Worm (Caenorhabditis elegans) whole organism, L4 larva: ENCODE data around the gene F32D8.8.

Experiments used
- F10B5.3 ChIP-seq: sonication (generic microtip); optimal IDR thresholded peaks from 2 replicates; lab custom pipeline; 2016; ENCODE audit warnings: mild to moderate bottlenecking, missing genetic modification characterization, missing compliant biosample characterization
- R02D3.7 ChIP-seq: fragments of 150-350 bp; sonication (generic microtip); optimal IDR thresholded peaks from 3 replicates; lab custom pipeline; 2014; ENCODE audit warnings: missing biosample characterization, missing genetic modification characterization
- Y5F2A.4 ChIP-seq: fragments of 200-800 bp; sonication (Bioruptor generic); optimal IDR thresholded peaks from 2 replicates; lab custom pipeline; 2018; ENCODE audit warnings: mild to moderate bottlenecking, missing genetic modification characterization, missing compliant biosample characterization
- Y75B8A.6 ChIP-seq: fragments of 200-800 bp; sonication (Bioruptor generic); IDR thresholded peaks from 2 replicates; pipeline ENCODE4 v1.3.6; 2022; ENCODE audit warnings: missing genetic modification reagents, missing genetic modification characterization, missing compliant biosample characterization
- aha-1 ChIP-seq: fragments of 150-350 bp; peaks from one replicate; lab custom pipeline; 2014; ENCODE audit warnings: missing biosample characterization, missing genetic modification characterization
- ama-1 ChIP-seq: fragments of 150-350 bp; optimal IDR thresholded peaks from 2 replicates; lab custom pipeline; 2014; ENCODE audit warnings: inconsistent platforms, mixed read lengths
- attf-4 ChIP-seq: sonication (generic microtip); optimal IDR thresholded peaks from 3 replicates; lab custom pipeline; 2017; ENCODE audit warnings: missing biosample characterization, missing genetic modification characterization
- ceh-44 ChIP-seq: fragments of 200-800 bp; sonication (Bioruptor generic); IDR thresholded peaks from 2 replicates; pipeline ENCODE4 v1.3.6; 2022; ENCODE audit warnings: missing genetic modification reagents, missing genetic modification characterization, missing compliant biosample characterization
- ces-1 ChIP-seq: fragments of 150-350 bp; sonication (generic microtip); optimal IDR thresholded peaks from 4 replicates; lab custom pipeline; 2014; ENCODE audit warnings: missing biosample characterization, missing genetic modification reagents, missing genetic modification characterization
- cey-2 ChIP-seq: sonication (generic microtip); optimal IDR thresholded peaks from 3 replicates; lab custom pipeline; 2017; ENCODE audit warnings: missing genetic modification characterization, mild to moderate bottlenecking, missing compliant biosample characterization, antibody characterized with exemption, borderline replicate concordance; ENCODE audit not compliant: insufficient read depth
- dmd-9 ChIP-seq: fragments of 200-800 bp; sonication (Bioruptor generic); IDR thresholded peaks from 2 replicates; pipeline ENCODE4 v1.3.6; 2022; ENCODE audit warnings: missing genetic modification reagents, missing genetic modification characterization, missing compliant biosample characterization
- duxl-1 ChIP-seq: sonication (generic microtip); optimal IDR thresholded peaks from 2 replicates; lab custom pipeline; 2016; ENCODE audit warnings: mild to moderate bottlenecking, missing genetic modification characterization, moderate library complexity, missing compliant biosample characterization; ENCODE audit not compliant: poor library complexity
- dve-1 ChIP-seq: sonication (generic microtip); optimal IDR thresholded peaks from 2 replicates; lab custom pipeline; 2017; ENCODE audit warnings: antibody characterized with exemption, mild to moderate bottlenecking, missing genetic modification characterization, missing compliant biosample characterization; ENCODE audit not compliant: insufficient read depth
- egl-27 ChIP-seq: sonication (generic microtip); optimal IDR thresholded peaks from 3 replicates; lab custom pipeline; 2017; ENCODE audit warnings: missing biosample characterization, missing genetic modification reagents, missing genetic modification characterization
- hlh-30 ChIP-seq: sonication (generic microtip); optimal IDR thresholded peaks from 2 replicates; lab custom pipeline; 2017; ENCODE audit warnings: antibody characterized with exemption, mild to moderate bottlenecking, missing genetic modification characterization, missing compliant biosample characterization; ENCODE audit not compliant: insufficient read depth
- hmg-1.1 ChIP-seq: fragments of 200-800 bp; sonication (Bioruptor generic); IDR thresholded peaks from 2 replicates; pipeline ENCODE4 v1.3.6; 2022; ENCODE audit warnings: missing genetic modification reagents, missing genetic modification characterization, missing compliant biosample characterization
- lim-7 ChIP-seq: fragments of 200-800 bp; sonication (Bioruptor generic); IDR thresholded peaks from 2 replicates; pipeline ENCODE4 v1.3.6; 2022; ENCODE audit warnings: missing genetic modification characterization, missing compliant biosample characterization
- lin-1 ChIP-seq: fragments of 200-800 bp; sonication (Bioruptor generic); IDR thresholded peaks from 2 replicates; pipeline ENCODE4 v1.3.6; 2022; ENCODE audit warnings: missing genetic modification reagents, missing genetic modification characterization, missing compliant biosample characterization
- lin-13 ChIP-seq: fragments of 150-350 bp; optimal IDR thresholded peaks from 2 replicates; lab custom pipeline; 2014; ENCODE audit warnings: missing biosample characterization, missing genetic modification reagents, missing genetic modification characterization
- madf-9 ChIP-seq: fragments of 200-800 bp; sonication (Bioruptor generic); conservative IDR thresholded peaks from 2 replicates; pipeline ENCODE4 v1.3.6; 2022; ENCODE audit warnings: missing genetic modification reagents, missing genetic modification characterization, missing compliant biosample characterization
- mdl-1 ChIP-seq, 2 experiments: fragments of 150-350 bp in 1 of 2; sonication (generic microtip) in 1 of 2; optimal IDR thresholded peaks; 2 replicates each; lab custom pipeline; 2014 to 2017; ENCODE audit warnings: missing biosample characterization in 2 of 2, missing genetic modification characterization in 2 of 2
- mep-1 ChIP-seq: fragments of 150-350 bp; sonication (generic microtip); optimal IDR thresholded peaks from 3 replicates; lab custom pipeline; 2014; ENCODE audit warnings: missing biosample characterization, missing genetic modification characterization
- mxl-3 ChIP-seq: fragments of 200-800 bp; sonication (Bioruptor generic); optimal IDR thresholded peaks from 2 replicates; lab custom pipeline; 2018; ENCODE audit warnings: mild to moderate bottlenecking, missing genetic modification characterization, missing compliant biosample characterization
- nhr-10 ChIP-seq: fragments of 150-350 bp; optimal IDR thresholded peaks from 2 replicates; lab custom pipeline; 2014; ENCODE audit warnings: missing biosample characterization, missing genetic modification characterization
- nhr-11 ChIP-seq: fragments of 150-350 bp; optimal IDR thresholded peaks from 2 replicates; lab custom pipeline; 2014; ENCODE audit warnings: missing biosample characterization, missing genetic modification characterization
- nhr-111 ChIP-seq: fragments of 200-800 bp; sonication (Bioruptor generic); optimal IDR thresholded peaks from 2 replicates; lab custom pipeline; 2018; ENCODE audit warnings: mild to moderate bottlenecking, missing genetic modification characterization, missing compliant biosample characterization
- nhr-25 ChIP-seq: sonication (generic microtip); optimal IDR thresholded peaks from 2 replicates; lab custom pipeline; 2017; ENCODE audit warnings: missing genetic modification characterization, mild to moderate bottlenecking, missing compliant biosample characterization, antibody characterized with exemption, moderate library complexity, borderline replicate concordance; ENCODE audit not compliant: insufficient read depth
- nhr-41 ChIP-seq: fragments of 200-800 bp; sonication (Bioruptor generic); IDR thresholded peaks from 2 replicates; pipeline ENCODE4 v1.3.6; 2022; ENCODE audit warnings: missing genetic modification reagents, missing genetic modification characterization, missing compliant biosample characterization
- nhr-48 ChIP-seq: sonication (generic microtip); optimal IDR thresholded peaks from 2 replicates; lab custom pipeline; 2016; ENCODE audit warnings: mild to moderate bottlenecking, missing genetic modification characterization, missing compliant biosample characterization
- rbr-2 ChIP-seq: sonication (generic microtip); optimal IDR thresholded peaks from 2 replicates; lab custom pipeline; 2016; ENCODE audit warnings: missing genotype, missing genetic modification characterization, missing compliant biosample characterization
- snpc-1.2 ChIP-seq: fragments of 200-800 bp; sonication (Bioruptor generic); IDR thresholded peaks from 2 replicates; pipeline ENCODE4 v1.3.6; 2022; ENCODE audit warnings: missing genetic modification reagents, missing genetic modification characterization, missing compliant biosample characterization
- snpc-4 ChIP-seq: fragments of 150-350 bp; optimal IDR thresholded peaks from 2 replicates; lab custom pipeline; 2014; ENCODE audit warnings: missing biosample characterization, missing genetic modification characterization
- tra-1 ChIP-seq: fragments of 200-800 bp; sonication (Bioruptor generic); IDR thresholded peaks from 2 replicates; pipeline ENCODE4 v1.3.6; 2022; ENCODE audit warnings: missing genetic modification reagents, missing genetic modification characterization, missing compliant biosample characterization
- vab-7 ChIP-seq: fragments of 200-800 bp; sonication (Bioruptor generic); IDR thresholded peaks from 2 replicates; pipeline ENCODE4 v1.3.6; 2022; ENCODE audit warnings: missing genetic modification reagents, missing genetic modification characterization, missing compliant biosample characterization
- zag-1 ChIP-seq: fragments of 150-350 bp; optimal IDR thresholded peaks from 2 replicates; lab custom pipeline; 2014; ENCODE audit warnings: missing biosample characterization, missing genetic modification characterization
- zfp-3 ChIP-seq: fragments of 200-800 bp; sonication (Bioruptor generic); conservative IDR thresholded peaks from 2 replicates; pipeline ENCODE4 v1.3.6; 2022; ENCODE audit warnings: missing genetic modification reagents, missing genetic modification characterization, missing compliant biosample characterization
- zip-11 ChIP-seq: fragments of 200-800 bp; sonication (Bioruptor generic); IDR thresholded peaks from 2 replicates; pipeline ENCODE4 v1.3.6; 2022; ENCODE audit warnings: missing genetic modification characterization, missing compliant biosample characterization
- zip-2 ChIP-seq: fragments of 150-350 bp; optimal IDR thresholded peaks from 2 replicates; lab custom pipeline; 2014; ENCODE audit warnings: missing biosample characterization, missing genetic modification characterization

F32D8.8 gene

DNA sequence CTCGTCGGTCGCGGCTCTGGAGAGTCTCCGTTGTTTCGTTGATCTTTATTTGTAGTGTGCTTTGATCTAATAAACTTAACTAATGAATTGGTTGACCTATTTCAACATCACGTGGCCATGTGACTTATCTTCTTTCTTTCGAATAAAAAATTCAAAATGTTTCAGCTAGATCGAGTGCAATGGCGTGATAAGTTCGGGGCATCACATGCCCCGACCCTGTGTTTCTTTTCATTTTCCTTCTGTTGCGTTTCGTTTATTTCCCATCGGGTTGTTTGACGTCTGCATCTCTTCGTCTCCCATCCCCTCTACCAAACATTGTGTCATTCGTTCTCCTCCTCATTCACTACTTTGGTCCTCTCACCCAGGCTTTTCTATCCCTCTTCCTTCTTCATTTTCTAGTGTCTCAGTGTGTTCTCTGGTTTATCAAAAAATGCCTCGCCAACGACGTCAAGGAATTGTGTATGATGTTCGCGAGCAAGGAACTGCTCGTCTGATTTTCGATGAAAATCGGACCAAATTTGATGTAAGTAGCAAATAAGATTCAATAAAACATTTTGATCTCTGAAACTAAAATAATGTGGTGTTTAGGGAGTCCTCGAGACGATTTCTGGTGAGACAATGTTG, 49.2 kb upstream of the F32D8.8 start, which contains the start of gene F17C11.4 (continued):
- TF ChIP-seq mdl-1 (tag; optimal IDR thresholded peaks at IDR 0.05; lab: Kevin White, UChicago) (peak in 1 of 2 experiments; percentile 87), madf-9 (GFP tag; lab: Robert Waterston, UW) (no peak), zag-1 (tag; lab: Kevin White, UChicago) (no peak), nhr-11 (tag; lab: Kevin White, UChicago) (peak; percentile 87), duxl-1 (tag; lab: Kevin White, UChicago) (no peak), hlh-30 (tag; lab: Kevin White, UChicago) (peak; percentile 96), mxl-3 (GFP tag; lab: Kevin White, UChicago) (peak; percentile 59), mep-1 (tag; lab: Kevin White, UChicago) (peak; percentile 72), tra-1 (GFP tag; lab: Robert Waterston, UW) (peak; percentile 65; the same call in 1 of the 2 replicates), rbr-2 (tag; lab: Kevin White, UChicago) (peak; percentile 40), zip-2 (tag; lab: Kevin White, UChicago) (no peak), ceh-44 (GFP tag; lab: Robert Waterston, UW) (no peak), lim-7 (GFP tag; lab: Robert Waterston, UW) (no peak), hmg-1.1 (GFP tag; lab: Robert Waterston, UW) (no peak; the same call in none of the 2 replicates), Y5F2A.4 (no peak), egl-27 (tag; lab: Kevin White, UChicago) (no peak), aha-1 (tag; lab: Kevin White, UChicago) (peak; percentile 99), lin-1 (GFP tag; lab: Robert Waterston, UW) (peak; percentile 44; the same call in 1 of the 2 replicates), attf-4 (tag; lab: Kevin White, UChicago) (no peak), lin-13 (GFP tag; lab: Kevin White, UChicago) (no peak), nhr-25 (tag; lab: Kevin White, UChicago) (peak; percentile 89), dve-1 (peak; percentile 74), zfp-3 (peak; percentile 57; the same call in 1 of the 2 replicates)

ce11 chrV:10949511-10949910, 46.9 kb upstream of the F32D8.8 start, which contains the start of gene col-153:
col-153 (plus strand) TSS chrV:10949811.
- TF ChIP-seq cey-2 (tag; lab: Kevin White, UChicago) (no peak), snpc-1.2 (GFP tag; lab: Robert Waterston, UW) (no peak), nhr-48 (no peak), nhr-111 (GFP tag; lab: Kevin White, UChicago) (no peak), R02D3.7 (tag; lab: Kevin White, UChicago) (no peak), lin-1 (GFP tag; lab: Robert Waterston, UW) (no peak), dmd-9 (GFP tag; lab: Robert Waterston, UW) (no peak), F10B5.3 (tag; lab: Kevin White, UChicago) (no peak), snpc-4 (tag; lab: Kevin White, UChicago) (no peak), ama-1 (lab: Kevin White, UChicago) (no peak), zip-11 (GFP tag; lab: Robert Waterston, UW) (no peak)

DNA sequence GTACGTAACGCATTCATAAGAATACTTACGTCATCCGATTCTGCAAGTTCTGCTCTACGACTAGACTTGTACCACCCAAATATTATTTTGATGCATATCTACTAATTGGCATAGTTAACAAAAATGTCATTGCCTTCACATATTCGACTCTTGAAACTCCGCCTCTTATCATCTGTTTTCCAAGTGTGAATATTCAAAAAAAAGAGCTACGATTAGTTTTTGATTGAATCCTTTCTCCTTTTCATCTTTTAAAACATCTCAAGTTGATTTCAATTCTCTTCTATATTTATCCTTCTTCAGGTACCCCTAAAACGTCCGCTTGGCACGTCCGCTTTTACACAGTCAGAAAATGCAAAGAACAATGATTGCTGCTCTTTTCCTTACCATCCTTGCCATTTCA, 45.3 kb upstream of the F32D8.8 start, which contains the start of gene F17C11.2:
F17C11.2 (plus strand) TSS at position 301 of the 400 bp plus-strand sequence.
- no peak for TF ChIP-seq vab-7
- TF ChIP-seq aha-1 (tag; lab: Kevin White, UChicago), result peak; percentile 38

DNA sequence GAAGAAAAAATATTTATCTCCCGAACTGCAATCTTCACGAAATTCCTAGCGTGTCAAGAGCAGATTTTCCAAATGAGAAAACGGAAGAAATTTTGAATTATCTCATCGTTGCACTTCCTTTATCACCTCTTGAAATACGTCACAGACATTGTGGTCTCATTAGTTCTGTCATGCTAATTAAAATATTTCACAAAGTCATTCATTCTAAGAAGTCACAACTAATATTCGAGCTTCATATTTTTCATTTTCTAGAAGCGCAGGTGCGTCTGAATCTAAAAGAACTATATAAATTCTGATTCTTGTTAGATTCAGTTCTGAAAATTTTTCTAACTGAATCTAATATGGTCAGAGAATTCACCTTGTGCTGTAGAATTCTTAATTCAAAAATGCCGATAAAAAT, 44.6 kb upstream of the F32D8.8 start:
- TF ChIP-seq snpc-4 (tag; lab: Kevin White, UChicago) (no peak), Y75B8A.6 (GFP tag; lab: Robert Waterston, UW) (no peak), F10B5.3 (tag; lab: Kevin White, UChicago) (no peak), nhr-10 (no peak), ces-1 (GFP tag; lab: Kevin White, UChicago) (no peak), nhr-41 (GFP tag; lab: Robert Waterston, UW) (no peak), ama-1 (lab: Kevin White, UChicago) (no peak), madf-9 (GFP tag; lab: Robert Waterston, UW) (no peak)
